Worm (Caenorhabditis elegans): ENCODE data around the gene acd-4.

The acd-4 gene

DNA sequence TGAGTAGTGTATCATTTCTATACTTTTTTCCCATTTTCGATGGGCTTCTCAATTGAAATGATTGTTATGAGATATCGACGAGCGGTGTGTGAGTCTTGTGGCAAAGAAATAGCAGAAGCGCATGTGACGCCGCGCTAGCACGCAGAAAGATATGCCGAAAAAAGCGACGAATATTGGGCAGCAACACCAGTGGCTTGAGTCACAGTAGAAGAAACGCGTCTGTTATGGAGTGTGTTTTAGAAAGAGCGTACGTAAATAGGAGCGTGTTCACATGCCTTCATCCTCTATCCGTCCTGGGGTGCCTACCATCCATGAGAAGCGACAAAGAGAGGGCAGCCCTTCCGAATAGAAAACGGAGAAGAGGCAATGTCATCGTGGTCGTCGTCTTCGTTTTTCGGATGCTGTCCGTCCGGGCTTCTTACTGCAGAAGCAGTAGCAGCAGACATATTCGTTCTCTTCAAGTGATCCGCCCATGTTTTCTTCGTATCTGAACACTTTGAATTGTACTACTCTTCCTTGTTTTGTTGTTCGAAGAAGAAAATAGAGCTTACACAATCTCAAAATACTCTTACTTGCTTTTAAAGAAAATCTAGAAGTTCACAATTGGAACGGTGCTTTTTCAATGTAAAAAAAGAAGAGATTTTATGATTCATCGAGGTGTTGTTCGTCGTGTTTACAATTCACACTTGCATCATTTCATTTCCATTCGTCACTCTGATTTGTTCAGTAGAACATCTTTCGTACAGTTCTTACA, 28.1 kb upstream of the acd-4 start (continued):
- TF ChIP-seq grh-1 (GFP tag; IDR thresholded peaks at IDR 0.05) = no peak
- no peak for TF ChIP-seq ceh-90 (tag; optimal IDR thresholded peaks at IDR 0.05)
- no peak for TF ChIP-seq mef-2 (tag; optimal IDR thresholded peaks at IDR 0.05)
- TF ChIP-seq pqm-1 (tag; optimal IDR thresholded peaks at IDR 0.05) = no peak
- TF ChIP-seq irx-1 (tag; optimal IDR thresholded peaks at IDR 0.05) = no peak
- TF ChIP-seq lsy-2 (tag; optimal IDR thresholded peaks at IDR 0.05) = peak in 1 of 2 experiments; percentile 22
- TF ChIP-seq F16B12.6 (tag; optimal IDR thresholded peaks at IDR 0.05) = no peak
- no peak for TF ChIP-seq hpl-2 (GFP tag; optimal IDR thresholded peaks at IDR 0.05)
- no peak for TF ChIP-seq efl-3 (GFP tag; optimal IDR thresholded peaks at IDR 0.05)
- TF ChIP-seq aha-1 (tag; optimal IDR thresholded peaks at IDR 0.05) = no peak
- no peak for TF ChIP-seq tlp-1 (tag; optimal IDR thresholded peaks at IDR 0.05)
- TF ChIP-seq lin-35 (GFP tag; optimal IDR thresholded peaks at IDR 0.05) = no peak
- TF ChIP-seq swsn-7 (tag; optimal IDR thresholded peaks at IDR 0.05) = no peak
- TF ChIP-seq fkh-8 (tag; optimal IDR thresholded peaks at IDR 0.05) = peak; percentile 42
- no peak for TF ChIP-seq egl-13 (tag; optimal IDR thresholded peaks at IDR 0.05)
- no peak for TF ChIP-seq dpl-1 (GFP tag; optimal IDR thresholded peaks at IDR 0.05)
- no peak for TF ChIP-seq nhr-28 (tag; optimal IDR thresholded peaks at IDR 0.05)
- no peak for TF ChIP-seq vab-15 (tag; optimal IDR thresholded peaks at IDR 0.05)
- TF ChIP-seq sup-37 (GFP tag; optimal IDR thresholded peaks at IDR 0.05) = no peak
- TF ChIP-seq nhr-12 (tag; optimal IDR thresholded peaks at IDR 0.05) = no peak
- TF ChIP-seq skn-1 (tag; optimal IDR thresholded peaks at IDR 0.05) = no peak
- TF ChIP-seq C34B4.2 (tag; optimal IDR thresholded peaks at IDR 0.05) = no peak
- TF ChIP-seq nhr-71 (tag; optimal IDR thresholded peaks at IDR 0.05) = peak; percentile 0
- TF ChIP-seq ama-1 (optimal IDR thresholded peaks at IDR 0.05) = no peak

DNA sequence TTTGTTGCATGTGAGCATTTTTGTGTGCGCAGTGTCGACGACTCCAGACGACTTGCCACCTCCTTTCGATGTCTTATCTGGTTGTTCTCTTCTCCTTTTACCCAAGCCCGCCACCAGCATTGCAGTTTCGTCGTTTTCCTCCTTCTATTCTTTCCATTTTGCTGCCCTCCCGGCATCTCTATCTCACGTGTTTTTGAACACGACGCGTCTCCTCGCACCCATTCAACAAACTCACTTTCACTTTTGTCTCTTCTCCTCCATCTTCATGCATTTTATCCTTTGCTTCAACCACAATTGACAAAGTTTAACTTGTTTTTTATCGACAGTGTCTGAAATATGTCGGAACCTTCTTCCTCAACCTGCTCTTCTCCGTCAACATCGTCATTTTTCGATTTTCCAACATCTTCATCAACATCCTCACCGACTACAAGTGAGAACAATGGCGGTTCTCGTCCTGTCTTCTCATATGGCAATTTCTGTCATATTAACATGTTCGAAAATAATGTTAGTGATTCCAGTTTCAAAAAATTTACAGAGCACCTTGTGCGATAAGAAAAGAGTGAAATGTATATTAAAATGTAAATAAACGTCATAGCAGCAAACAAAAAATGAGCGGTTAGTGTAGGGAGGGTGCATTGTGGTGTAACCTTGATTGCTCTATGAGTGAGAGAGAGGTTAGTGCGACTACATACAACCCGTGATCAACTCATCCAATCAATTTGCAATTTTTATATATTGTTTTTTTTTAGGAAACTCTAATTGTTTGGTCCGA, 27.2 kb upstream of the acd-4 start, which contains the start of gene fip-4:
TSS of gene fip-4 (minus strand) at position 636 of the 772 bp plus-strand sequence.
- TF ChIP-seq mdl-1 (tag; optimal IDR thresholded peaks at IDR 0.05) (peak in 1 of 2 experiments; percentile 77), nhr-77 (tag; optimal IDR thresholded peaks at IDR 0.05) (no peak), zag-1 (tag; optimal IDR thresholded peaks at IDR 0.05) (no peak), nhr-28 (tag; optimal IDR thresholded peaks at IDR 0.05) (no peak), efl-1 (optimal IDR thresholded peaks at IDR 0.05) (no peak), efl-1 (GFP tag; optimal IDR thresholded peaks at IDR 0.05 in 1 of 2) (peak in 1 of 2 experiments; percentile 80), unc-62 (GFP tag; optimal IDR thresholded peaks at IDR 0.05) (no peak), zip-4 (GFP tag; optimal IDR thresholded peaks at IDR 0.05) (no peak), lin-13 (GFP tag; optimal IDR thresholded peaks at IDR 0.05) (no peak), dpl-1 (GFP tag; optimal IDR thresholded peaks at IDR 0.05) (peak in 1 of 3 experiments; percentile 2), F16B12.6 (tag; optimal IDR thresholded peaks at IDR 0.05) (no peak), irx-1 (tag; optimal IDR thresholded peaks at IDR 0.05) (peak; percentile 7), pax-3 (tag; optimal IDR thresholded peaks at IDR 0.05) (no peak), snu-23 (GFP tag; optimal IDR thresholded peaks at IDR 0.05) (peak; percentile 56), ama-1 (optimal IDR thresholded peaks at IDR 0.05) (no peak), unc-86 (tag; optimal IDR thresholded peaks at IDR 0.05) (no peak), lir-3 (tag; optimal IDR thresholded peaks at IDR 0.05; ENCODE audit: poor library complexity) (no peak), lin-35 (GFP tag; optimal IDR thresholded peaks at IDR 0.05) (peak in 1 of 2 experiments; percentile 61), blmp-1 (tag; optimal IDR thresholded peaks at IDR 0.05) (peak; percentile 99), grh-1 (GFP tag; IDR thresholded peaks at IDR 0.05) (0 out of 2 replicates have a peak, but pooled peaks have one; percentile 42), C16A3.4 (tag; optimal IDR thresholded peaks at IDR 0.05) (peak; percentile 31), ces-1 (GFP tag; optimal IDR thresholded peaks at IDR 0.05) (no peak), pqm-1 (tag; optimal IDR thresholded peaks at IDR 0.05) (no peak), ceh-8 (GFP tag; optimal IDR thresholded peaks at IDR 0.05) (no peak), aha-1 (tag; optimal IDR thresholded peaks at IDR 0.05) (no peak), fkh-10 (GFP tag; optimal IDR thresholded peaks at IDR 0.05) (no peak), lin-39 (tag; optimal IDR thresholded peaks at IDR 0.05) (no peak), egl-27 (tag; optimal IDR thresholded peaks at IDR 0.05) (no peak), mab-9 (GFP tag; IDR thresholded peaks at IDR 0.05) (no peak), unc-130 (tag; optimal IDR thresholded peaks at IDR 0.05) (peak; percentile 59), nhr-76 (tag; optimal IDR thresholded peaks at IDR 0.05) (no peak), lin-15B (tag; optimal IDR thresholded peaks at IDR 0.05) (no peak), aly-2 (tag; optimal IDR thresholded peaks at IDR 0.05) (no peak), lin-14 (GFP tag; optimal IDR thresholded peaks at IDR 0.05) (peak; percentile 83)

Data from whole organism, L1 larva.